Worm (Caenorhabditis elegans) whole organism, young adult: Measurements from ENCODE around the gene eyg-1.

Source experiments
- B0019.2 ChIP-seq: fragments of 200-800 bp; sonication (Bioruptor generic); conservative IDR thresholded peaks from 2 replicates; pipeline ENCODE4 v1.3.6; 2022; ENCODE audit warnings: missing genetic modification reagents, missing genetic modification characterization, missing compliant biosample characterization
- B0261.1 ChIP-seq: sonication (generic microtip); optimal IDR thresholded peaks from 2 replicates; lab custom pipeline; 2016; ENCODE audit warnings: mild to moderate bottlenecking, missing genetic modification characterization, moderate library complexity, missing compliant biosample characterization
- D2030.7 ChIP-seq: fragments of 200-800 bp; sonication (Bioruptor generic); IDR thresholded peaks from 2 replicates; pipeline ENCODE4 v1.3.6; 2022; ENCODE audit warnings: missing genetic modification reagents, missing genetic modification characterization, missing compliant biosample characterization
- F10E7.11 ChIP-seq: sonication (generic microtip); optimal IDR thresholded peaks from 2 replicates; lab custom pipeline; 2017; ENCODE audit warnings: mild to moderate bottlenecking, missing genetic modification characterization, moderate library complexity, missing compliant biosample characterization
- F49E8.2 ChIP-seq: sonication (generic microtip); optimal IDR thresholded peaks from 3 replicates; lab custom pipeline; 2017; ENCODE audit warnings: missing genetic modification characterization, mild to moderate bottlenecking, missing compliant biosample characterization, antibody characterized with exemption, moderate library complexity; ENCODE audit not compliant: insufficient read depth
- F52B5.7 ChIP-seq: sonication (generic microtip); optimal IDR thresholded peaks from 2 replicates; lab custom pipeline; 2016; ENCODE audit warnings: mild to moderate bottlenecking, missing genetic modification characterization, missing compliant biosample characterization
- F57C9.4 ChIP-seq: sonication (generic microtip); optimal IDR thresholded peaks from 2 replicates; lab custom pipeline; 2017; ENCODE audit warnings: mild to moderate bottlenecking, missing genetic modification characterization, missing compliant biosample characterization
- T26A5.8 ChIP-seq: sonication (generic microtip); optimal IDR thresholded peaks from 2 replicates; lab custom pipeline; 2016; ENCODE audit warnings: missing genetic modification characterization, missing compliant biosample characterization
- Y95B8A.8 ChIP-seq: fragments of 200-800 bp; sonication (Bioruptor generic); IDR thresholded peaks from 2 replicates; pipeline ENCODE4 v1.3.6; 2022; ENCODE audit warnings: missing genetic modification reagents, missing genetic modification characterization, missing compliant biosample characterization
- aptf-2 ChIP-seq: fragments of 200-800 bp; sonication (Bioruptor generic); conservative IDR thresholded peaks from 2 replicates; pipeline ENCODE4 v1.3.6; 2022; ENCODE audit warnings: missing genetic modification reagents, missing genetic modification characterization, missing compliant biosample characterization
- atf-7 ChIP-seq: sonication (generic microtip); optimal IDR thresholded peaks from 2 replicates; lab custom pipeline; 2017; ENCODE audit warnings: mild to moderate bottlenecking, missing genetic modification characterization, missing compliant biosample characterization
- athp-1 ChIP-seq: sonication (generic microtip); optimal IDR thresholded peaks from 2 replicates; lab custom pipeline; 2017; ENCODE audit warnings: mild to moderate bottlenecking, missing genetic modification characterization, missing compliant biosample characterization
- chd-7 ChIP-seq: sonication (generic microtip); optimal IDR thresholded peaks from 2 replicates; lab custom pipeline; 2016; ENCODE audit warnings: mild to moderate bottlenecking, missing genetic modification characterization, moderate library complexity, missing compliant biosample characterization
- egl-18 ChIP-seq: fragments of 200-800 bp; sonication (Bioruptor generic); IDR thresholded peaks from 2 replicates; pipeline ENCODE4 v1.3.6; 2022; ENCODE audit warnings: missing genetic modification reagents, missing genetic modification characterization, missing compliant biosample characterization
- ets-4 ChIP-seq: fragments of 200-800 bp; sonication (Bioruptor generic); optimal IDR thresholded peaks from 2 replicates; lab custom pipeline; 2018; ENCODE audit warnings: mild to moderate bottlenecking, missing genetic modification characterization, missing compliant biosample characterization
- lag-1 ChIP-seq: fragments of 200-800 bp; sonication (Bioruptor generic); IDR thresholded peaks from 2 replicates; pipeline ENCODE4 v1.3.6; 2022; ENCODE audit warnings: missing genetic modification reagents, missing genetic modification characterization, missing compliant biosample characterization
- lir-1 ChIP-seq: fragments of 200-800 bp; sonication (Bioruptor generic); conservative IDR thresholded peaks from 2 replicates; pipeline ENCODE4 v1.3.6; 2022; ENCODE audit warnings: missing genetic modification reagents, missing genetic modification characterization, missing compliant biosample characterization
- lsy-27 ChIP-seq: sonication (generic microtip); optimal IDR thresholded peaks from 2 replicates; lab custom pipeline; 2017; ENCODE audit warnings: missing genetic modification characterization, mild to moderate bottlenecking, missing compliant biosample characterization, antibody characterized with exemption, missing genotype, borderline replicate concordance; ENCODE audit not compliant: insufficient read depth
- madf-3 ChIP-seq: fragments of 200-800 bp; sonication (Bioruptor generic); IDR thresholded peaks from 2 replicates; pipeline ENCODE4 v1.3.6; 2022; ENCODE audit warnings: missing genetic modification reagents, missing genetic modification characterization, missing compliant biosample characterization
- mel-28 ChIP-seq: sonication (generic microtip); optimal IDR thresholded peaks from 2 replicates; lab custom pipeline; 2016; ENCODE audit warnings: borderline replicate concordance, mild to moderate bottlenecking, missing genetic modification characterization, missing compliant biosample characterization
- mes-4 ChIP-seq: sonication (generic microtip); optimal IDR thresholded peaks from 2 replicates; lab custom pipeline; 2016; ENCODE audit warnings: missing genotype, missing genetic modification characterization, missing compliant biosample characterization
- nfya-1 ChIP-seq: sonication (generic microtip); optimal IDR thresholded peaks from 2 replicates; lab custom pipeline; 2017; ENCODE audit warnings: antibody characterized with exemption, missing compliant biosample characterization, missing genetic modification characterization, borderline replicate concordance; ENCODE audit not compliant: insufficient read depth
- rec-8 ChIP-seq, 2 experiments: sonication (generic microtip); optimal IDR thresholded peaks; 2 replicates each; lab custom pipeline; 2016; ENCODE audit warnings: mild to moderate bottlenecking in 2 of 2, missing genetic modification characterization in 2 of 2, missing genetic modification reagents in 2 of 2, missing genotype in 2 of 2, missing biosample characterization in 1 of 2, missing compliant biosample characterization in 1 of 2, moderate library complexity in 1 of 2
- rpc-1 ChIP-seq, 2 experiments: fragments of 150-350 bp in 1 of 2; sonication (generic microtip) in 1 of 2; optimal IDR thresholded peaks; 2 replicates each; lab custom pipeline; 2014 to 2018; ENCODE audit warnings: missing biosample characterization in 1 of 2, missing genetic modification characterization in 1 of 2, missing genetic modification reagents in 1 of 2, missing genotype in 1 of 2
- sdz-38 ChIP-seq: sonication (generic microtip); optimal IDR thresholded peaks from 2 replicates; lab custom pipeline; 2016; ENCODE audit warnings: missing genotype, missing genetic modification characterization, missing compliant biosample characterization
- sea-2 ChIP-seq: fragments of 200-800 bp; sonication (Bioruptor generic); IDR thresholded peaks from 2 replicates; pipeline ENCODE4 v1.3.6; 2022; ENCODE audit warnings: missing genetic modification characterization, missing compliant biosample characterization
- snpc-3.4 ChIP-seq: sonication (generic microtip); optimal IDR thresholded peaks from 2 replicates; lab custom pipeline; 2017; ENCODE audit warnings: missing genetic modification characterization, mild to moderate bottlenecking, missing compliant biosample characterization, antibody characterized with exemption, moderate library complexity, missing genotype, missing genetic modification reagents
- zim-3 ChIP-seq: sonication (generic microtip); optimal IDR thresholded peaks from 2 replicates; lab custom pipeline; 2017; ENCODE audit warnings: mild to moderate bottlenecking, missing genetic modification characterization, moderate library complexity, missing compliant biosample characterization
- ztf-26 ChIP-seq: sonication (generic microtip); optimal IDR thresholded peaks from 2 replicates; lab custom pipeline; 2017; ENCODE audit warnings: missing genetic modification characterization, missing compliant biosample characterization

Gene eyg-1

ce11 chrII:9857791-9858190 lies 30.0 kb upstream of the eyg-1 start, which contains the start of gene chil-6:
TSS of gene chil-6 (minus strand) at chrII:9857891.
- TF ChIP-seq nfya-1 (tag; lab: Kevin White, UChicago) (no peak), B0019.2 (GFP tag; lab: Robert Waterston, UW) (no peak), Y95B8A.8 (GFP tag; lab: Robert Waterston, UW) (no peak)

- TF ChIP-seq rpc-1 (optimal IDR thresholded peaks at IDR 0.05; lab: Kevin White, UChicago) = no peak
- TF ChIP-seq rpc-1 (tag; optimal IDR thresholded peaks at IDR 0.05; lab: Kevin White, UChicago) = no peak
- TF ChIP-seq ztf-26 (tag; lab: Kevin White, UChicago) = no peak
These were observed 27.9 kb upstream of the eyg-1 start, which contains the start of gene chil-4 for ce11 chrII:9855620-9856019. TSS of gene chil-4 (minus strand) at chrII:9855720.

- TF ChIP-seq mes-4 (tag; lab: Kevin White, UChicago) = no peak
- TF ChIP-seq athp-1 (tag; lab: Kevin White, UChicago) = no peak
- TF ChIP-seq F52B5.7 (tag; lab: Kevin White, UChicago) = no peak
- no peak for TF ChIP-seq lir-1 (GFP tag; lab: Robert Waterston, UW)
- no peak for TF ChIP-seq F49E8.2 (tag; lab: Kevin White, UChicago)
- no peak for TF ChIP-seq sea-2 (GFP tag; lab: Robert Waterston, UW)
- TF ChIP-seq madf-3 (GFP tag; lab: Robert Waterston, UW) = no peak
These were observed 23.2 kb upstream of the eyg-1 start, which contains the start of gene ZK938.10 for ce11 chrII:9850945-9851344. TSS of gene ZK938.10 (minus strand) at chrII:9851045.

DNA sequence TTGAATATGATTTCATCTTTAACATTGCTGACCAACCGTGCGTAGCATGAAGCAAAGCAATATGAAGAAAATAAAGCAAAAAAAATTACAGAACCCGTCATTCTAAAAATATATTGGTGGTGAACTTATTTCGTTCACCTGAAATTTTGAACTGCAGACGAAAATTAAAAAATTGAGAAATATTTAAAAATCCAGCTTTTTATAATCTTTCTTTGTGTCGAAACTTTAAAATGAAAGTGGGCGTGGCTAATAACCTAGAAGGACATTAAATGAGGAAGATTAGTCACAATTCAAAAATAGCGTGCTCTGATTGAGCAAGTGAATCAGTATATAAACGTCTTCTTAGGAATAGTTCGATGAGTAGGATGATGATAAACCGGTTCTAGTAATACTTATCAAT lies 21.7 kb upstream of the eyg-1 start, which contains the start of gene old-2:
old-2 (minus strand) TSS at position 101 of the 400 bp plus-strand sequence.
- TF ChIP-seq aptf-2 (GFP tag; lab: Robert Waterston, UW) = no peak
- TF ChIP-seq mel-28 (tag; lab: Kevin White, UChicago) = no peak
- TF ChIP-seq B0261.1 (tag; lab: Kevin White, UChicago) = no peak
- no peak for TF ChIP-seq F57C9.4 (tag; lab: Kevin White, UChicago)
- no peak for TF ChIP-seq snpc-3.4 (tag; lab: Kevin White, UChicago)
- TF ChIP-seq sdz-38 (tag; lab: Kevin White, UChicago) = no peak
- no peak for TF ChIP-seq F10E7.11 (tag; lab: Kevin White, UChicago)
- no peak for TF ChIP-seq lsy-27 (tag; lab: Kevin White, UChicago)
- no peak for TF ChIP-seq chd-7 (tag; lab: Kevin White, UChicago)
- TF ChIP-seq D2030.7 (GFP tag; lab: Robert Waterston, UW) = no peak
- no peak for TF ChIP-seq zim-3

- TF ChIP-seq lag-1 (GFP tag; lab: Robert Waterston, UW) = no peak
- TF ChIP-seq rec-8 (tag; optimal IDR thresholded peaks at IDR 0.05; lab: Kevin White, UChicago) = no peak
- TF ChIP-seq T26A5.8 (tag; lab: Kevin White, UChicago) = no peak
- no peak for TF ChIP-seq ets-4
- TF ChIP-seq atf-7 (tag; lab: Kevin White, UChicago) = no peak
- no peak for TF ChIP-seq egl-18
These were observed 17.5 kb upstream of the eyg-1 start, which contains the start of gene chil-9 for ce11 chrII:9845239-9845638. TSS of gene chil-9 (minus strand) at chrII:9845339.
